Worm (Caenorhabditis elegans): Measurements from ENCODE around the gene Y41G9A.5.

Y41G9A.5 gene

DNA sequence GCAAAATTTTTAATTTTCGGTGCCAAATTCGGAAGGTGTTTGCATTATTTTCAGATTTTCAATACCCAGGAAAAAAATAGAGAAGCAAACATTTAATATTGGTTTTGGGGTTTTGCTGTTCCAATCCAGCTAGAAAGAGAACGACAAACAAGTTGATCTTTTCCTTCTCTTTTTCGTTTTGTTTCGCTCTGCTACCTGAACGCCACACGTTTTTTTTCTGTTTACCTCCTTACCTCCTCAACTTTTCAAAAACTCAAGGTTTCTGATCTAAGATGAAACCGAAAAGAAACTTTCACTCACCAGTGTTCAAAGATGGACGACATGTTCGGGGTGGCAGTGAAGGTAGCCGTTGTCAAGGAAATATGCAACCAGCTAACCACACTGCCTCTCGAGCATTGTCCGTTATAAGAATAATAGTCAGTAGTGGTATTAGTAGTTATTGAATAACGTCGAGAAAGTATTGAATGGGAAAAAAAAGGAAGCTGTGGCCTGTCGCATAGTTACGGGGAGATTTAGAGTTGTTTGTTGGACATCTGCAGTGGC lies 23.1 kb downstream of the Y41G9A.5 start:
- TF ChIP-seq zip-8 (tag; optimal IDR thresholded peaks at IDR 0.05) (no peak), cnd-1 (tag; optimal IDR thresholded peaks at IDR 0.05) (no peak), lin-32 (GFP tag; optimal IDR thresholded peaks at IDR 0.05) (no peak), mls-2 (tag; optimal IDR thresholded peaks at IDR 0.05) (no peak), lsy-2 (tag; optimal IDR thresholded peaks at IDR 0.05) (no peak), unc-39 (tag; optimal IDR thresholded peaks at IDR 0.05) (no peak), ztf-11 (tag; optimal IDR thresholded peaks at IDR 0.05) (no peak), lin-13 (tag; optimal IDR thresholded peaks at IDR 0.05) (no peak), ham-2 (GFP tag; optimal IDR thresholded peaks at IDR 0.05) (no peak), flh-1 (GFP tag; optimal IDR thresholded peaks at IDR 0.05) (no peak), elt-3 (tag; optimal IDR thresholded peaks at IDR 0.05) (no peak), unc-120 (tag; optimal IDR thresholded peaks at IDR 0.05; ENCODE audit: poor library complexity, severe bottlenecking) (no peak), nhr-76 (tag; optimal IDR thresholded peaks at IDR 0.05) (no peak), mab-5 (tag; optimal IDR thresholded peaks at IDR 0.05) (no peak), nhr-2 (tag; optimal IDR thresholded peaks at IDR 0.05) (no peak), sem-2 (GFP tag; optimal IDR thresholded peaks at IDR 0.05) (no peak)

ce11 chrX:2970212-2970611 lies 23.7 kb downstream of the Y41G9A.5 start:
- TF ChIP-seq lsy-2 (tag; optimal IDR thresholded peaks at IDR 0.05) (no peak), flh-1 (GFP tag; optimal IDR thresholded peaks at IDR 0.05) (no peak), unc-62 (GFP tag; optimal IDR thresholded peaks at IDR 0.05) (no peak), hlh-1 (tag; optimal IDR thresholded peaks at IDR 0.05) (no peak), M03D4.4 (tag; optimal IDR thresholded peaks at IDR 0.05) (no peak)

DNA sequence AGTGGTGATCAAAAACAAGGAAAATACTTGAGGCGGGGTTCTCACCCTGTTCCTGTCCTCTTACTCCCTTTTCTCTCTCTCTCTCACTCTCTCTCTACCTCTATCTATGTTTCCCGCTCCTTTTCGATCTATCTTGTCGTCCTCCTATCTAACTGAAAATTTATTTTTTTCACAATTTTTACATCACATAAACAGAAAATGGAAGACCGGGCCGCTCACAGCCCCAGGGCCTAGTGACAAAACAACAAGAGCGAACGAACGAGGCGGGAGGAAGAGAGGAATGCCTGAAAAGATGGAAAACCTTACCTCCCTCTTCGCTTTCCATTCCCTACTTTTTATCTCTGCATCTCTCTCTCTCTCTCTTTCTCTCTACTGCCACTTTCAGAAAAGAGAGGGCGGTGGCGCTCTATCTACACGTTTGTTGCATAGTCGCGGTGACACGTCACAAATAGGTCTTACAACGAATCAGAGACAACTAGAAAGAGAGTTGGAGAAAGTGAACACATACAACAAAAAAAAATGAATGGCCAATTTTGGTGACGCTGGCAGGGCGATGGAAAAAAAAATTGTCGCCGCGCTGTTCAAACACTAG lies 24.4 kb downstream of the Y41G9A.5 start:
- TF ChIP-seq ham-2 (GFP tag; optimal IDR thresholded peaks at IDR 0.05) (no peak), lin-13 (tag; optimal IDR thresholded peaks at IDR 0.05) (no peak), ztf-11 (tag; optimal IDR thresholded peaks at IDR 0.05) (no peak), nhr-12 (tag; optimal IDR thresholded peaks at IDR 0.05) (no peak), nhr-76 (tag; optimal IDR thresholded peaks at IDR 0.05) (no peak), unc-62 (GFP tag; optimal IDR thresholded peaks at IDR 0.05) (no peak), unc-39 (tag; optimal IDR thresholded peaks at IDR 0.05) (no peak), ceh-39 (tag; optimal IDR thresholded peaks at IDR 0.05) (no peak), snpc-4 (tag; optimal IDR thresholded peaks at IDR 0.05) (no peak), pha-4 (tag; optimal IDR thresholded peaks at IDR 0.05) (no peak), nhr-2 (tag; optimal IDR thresholded peaks at IDR 0.05) (no peak), lsy-2 (tag; optimal IDR thresholded peaks at IDR 0.05) (no peak), flh-1 (GFP tag; optimal IDR thresholded peaks at IDR 0.05) (no peak), elt-1 (tag; optimal IDR thresholded peaks at IDR 0.05; ENCODE audit: borderline replicate concordance, insufficient read depth) (no peak), M03D4.4 (tag; optimal IDR thresholded peaks at IDR 0.05) (no peak), mep-1 (tag; optimal IDR thresholded peaks at IDR 0.05) (no peak), drap-1 (GFP tag; optimal IDR thresholded peaks at IDR 0.05) (no peak), sem-2 (GFP tag; optimal IDR thresholded peaks at IDR 0.05) (no peak), lin-32 (GFP tag; optimal IDR thresholded peaks at IDR 0.05) (no peak), elt-3 (tag; optimal IDR thresholded peaks at IDR 0.05) (no peak)

ce11 chrX:2971542-2971988 lies 25.1 kb downstream of the Y41G9A.5 start:
- TF ChIP-seq mab-5 (tag; optimal IDR thresholded peaks at IDR 0.05) = no peak
- no peak for TF ChIP-seq M03D4.4 (tag; optimal IDR thresholded peaks at IDR 0.05)
- no peak for TF ChIP-seq nhr-28 (tag; optimal IDR thresholded peaks at IDR 0.05)
- no peak for TF ChIP-seq flh-1 (GFP tag; optimal IDR thresholded peaks at IDR 0.05)
- TF ChIP-seq ces-1 (GFP tag; optimal IDR thresholded peaks at IDR 0.05) = no peak
- TF ChIP-seq ceh-83 (GFP tag; optimal IDR thresholded peaks at IDR 0.05) = no peak
- no peak for TF ChIP-seq unc-62 (GFP tag; optimal IDR thresholded peaks at IDR 0.05)

ce11 chrX:2972272-2973042 lies 26.0 kb downstream of the Y41G9A.5 start:
- no peak for TF ChIP-seq unc-62 (GFP tag; optimal IDR thresholded peaks at IDR 0.05)
- no peak for TF ChIP-seq mep-1 (tag; optimal IDR thresholded peaks at IDR 0.05)
- no peak for TF ChIP-seq ceh-39 (tag; optimal IDR thresholded peaks at IDR 0.05)
- no peak for TF ChIP-seq tbx-8 (GFP tag; optimal IDR thresholded peaks at IDR 0.05)
- TF ChIP-seq elt-3 (tag; optimal IDR thresholded peaks at IDR 0.05) = no peak
- no peak for TF ChIP-seq cnd-1 (tag; optimal IDR thresholded peaks at IDR 0.05)
- TF ChIP-seq nhr-237 (tag; optimal IDR thresholded peaks at IDR 0.05) = no peak
- no peak for TF ChIP-seq mab-5 (tag; optimal IDR thresholded peaks at IDR 0.05)
- TF ChIP-seq unc-39 (tag; optimal IDR thresholded peaks at IDR 0.05) = no peak
- no peak for TF ChIP-seq ces-1 (GFP tag; optimal IDR thresholded peaks at IDR 0.05)
- no peak for TF ChIP-seq drap-1 (GFP tag; optimal IDR thresholded peaks at IDR 0.05)
- TF ChIP-seq sptf-1 (tag; optimal IDR thresholded peaks at IDR 0.05) = no peak
- no peak for TF ChIP-seq ceh-83 (GFP tag; optimal IDR thresholded peaks at IDR 0.05)
- TF ChIP-seq flh-1 (GFP tag; optimal IDR thresholded peaks at IDR 0.05) = no peak
- TF ChIP-seq elt-1 (tag; optimal IDR thresholded peaks at IDR 0.05; ENCODE audit: borderline replicate concordance, insufficient read depth) = no peak

Data from whole organism, mixed stage, embryonic.